Fruit fly (Drosophila melanogaster): Measurements from ENCODE around the gene SNCF.

SNCF gene

dm6 chr3L:13426573-13426972 is 48.2 kb downstream of the SNCF start, which contains the start of gene CG14105:
Gene CG14105, minus strand, starts transcription at chr3L:13426673.
- no peak for TF ChIP-seq psq (optimal IDR thresholded peaks at IDR 0.05)
- TF ChIP-seq CG8478 (optimal IDR thresholded peaks at IDR 0.05): no peak
- TF ChIP-seq EcR (GFP tag; optimal IDR thresholded peaks at IDR 0.05): no peak
- TF ChIP-seq pan (optimal IDR thresholded peaks at IDR 0.05): no peak
- TF ChIP-seq Dll (optimal IDR thresholded peaks at IDR 0.05): no peak
- TF ChIP-seq usp (GFP tag; optimal IDR thresholded peaks at IDR 0.05): no peak

Measured in whole organism.